Worm (Caenorhabditis elegans) whole organism, mixed stage, embryonic: Measurements from ENCODE around the gene ges-1.

ENCODE experiments used
- M03D4.4 ChIP-seq: sonication (generic microtip); optimal IDR thresholded peaks from 2 replicates; lab custom pipeline; 2017; ENCODE audit warnings: mild to moderate bottlenecking, missing genetic modification characterization, missing compliant biosample characterization
- bed-3 ChIP-seq: fragments of 200-800 bp; sonication (Bioruptor generic); optimal IDR thresholded peaks from 3 replicates; lab custom pipeline; 2018; ENCODE audit warnings: mild to moderate bottlenecking, missing genetic modification characterization, moderate library complexity, missing compliant biosample characterization
- blmp-1 ChIP-seq: fragments of 150-350 bp; optimal IDR thresholded peaks from 2 replicates; lab custom pipeline; 2014; ENCODE audit warnings: missing biosample characterization, missing genetic modification characterization
- ceh-39 ChIP-seq: fragments of 150-350 bp; optimal IDR thresholded peaks from 2 replicates; lab custom pipeline; 2014; ENCODE audit warnings: missing biosample characterization, missing genetic modification characterization
- ceh-43 ChIP-seq: fragments of 200-800 bp; sonication (Bioruptor generic); optimal IDR thresholded peaks from 2 replicates; lab custom pipeline; 2018; ENCODE audit warnings: mild to moderate bottlenecking, missing genetic modification characterization, moderate library complexity, missing compliant biosample characterization
- ceh-83 ChIP-seq: fragments of 200-800 bp; sonication (Bioruptor generic); optimal IDR thresholded peaks from 2 replicates; lab custom pipeline; 2018; ENCODE audit warnings: mild to moderate bottlenecking, missing genetic modification characterization, missing compliant biosample characterization
- ces-1 ChIP-seq: fragments of 150-350 bp; optimal IDR thresholded peaks from 2 replicates; lab custom pipeline; 2014; ENCODE audit warnings: missing biosample characterization, missing genetic modification reagents, missing genetic modification characterization
- cnd-1 ChIP-seq: fragments of 200-800 bp; sonication (Bioruptor generic); optimal IDR thresholded peaks from 2 replicates; lab custom pipeline; 2018; ENCODE audit warnings: mild to moderate bottlenecking, missing genetic modification characterization, missing compliant biosample characterization
- drap-1 ChIP-seq: fragments of 200-800 bp; sonication (Bioruptor generic); optimal IDR thresholded peaks from 3 replicates; lab custom pipeline; 2018; ENCODE audit warnings: mild to moderate bottlenecking, missing genetic modification characterization, missing compliant biosample characterization
- elt-1 ChIP-seq: sonication (generic microtip); optimal IDR thresholded peaks from 2 replicates; lab custom pipeline; 2017; ENCODE audit warnings: missing genetic modification characterization, mild to moderate bottlenecking, missing compliant biosample characterization, antibody characterized with exemption, moderate library complexity, borderline replicate concordance; ENCODE audit not compliant: insufficient read depth
- elt-3 ChIP-seq: fragments of 150-350 bp; optimal IDR thresholded peaks from 2 replicates; lab custom pipeline; 2014; ENCODE audit warnings: missing biosample characterization, missing genetic modification characterization
- flh-1 ChIP-seq: fragments of 200-800 bp; sonication (Bioruptor generic); optimal IDR thresholded peaks from 2 replicates; lab custom pipeline; 2018; ENCODE audit warnings: mild to moderate bottlenecking, missing genetic modification characterization, moderate library complexity, missing compliant biosample characterization
- ham-2 ChIP-seq: fragments of 200-800 bp; sonication (Bioruptor generic); optimal IDR thresholded peaks from 2 replicates; lab custom pipeline; 2018; ENCODE audit warnings: mild to moderate bottlenecking, missing genetic modification characterization, missing compliant biosample characterization
- hlh-1 ChIP-seq: fragments of 150-350 bp; optimal IDR thresholded peaks from 2 replicates; lab custom pipeline; 2014; ENCODE audit warnings: missing biosample characterization, missing genetic modification reagents, missing genetic modification characterization
- lin-32 ChIP-seq: fragments of 200-800 bp; sonication (Bioruptor generic); optimal IDR thresholded peaks from 2 replicates; lab custom pipeline; 2018; ENCODE audit warnings: mild to moderate bottlenecking, missing genetic modification characterization, missing compliant biosample characterization
- lsy-2 ChIP-seq: fragments of 150-350 bp; optimal IDR thresholded peaks from 2 replicates; lab custom pipeline; 2014; ENCODE audit warnings: missing biosample characterization, missing genetic modification characterization
- mab-5 ChIP-seq: fragments of 150-350 bp; optimal IDR thresholded peaks from 2 replicates; lab custom pipeline; 2014; ENCODE audit warnings: missing biosample characterization, missing genetic modification characterization
- mep-1 ChIP-seq: fragments of 150-350 bp; optimal IDR thresholded peaks from 2 replicates; lab custom pipeline; 2017; ENCODE audit warnings: missing biosample characterization, missing genetic modification reagents, missing genetic modification characterization, inconsistent platforms
- mls-2 ChIP-seq: sonication (generic microtip); optimal IDR thresholded peaks from 2 replicates; lab custom pipeline; 2016; ENCODE audit warnings: mild to moderate bottlenecking, missing genetic modification characterization, moderate library complexity, missing compliant biosample characterization
- nhr-2 ChIP-seq: fragments of 150-350 bp; optimal IDR thresholded peaks from 2 replicates; lab custom pipeline; 2014; ENCODE audit warnings: missing biosample characterization, missing genetic modification characterization
- nhr-237 ChIP-seq: fragments of 150-350 bp; optimal IDR thresholded peaks from 2 replicates; lab custom pipeline; 2014; ENCODE audit warnings: missing biosample characterization, missing genetic modification characterization
- nhr-28 ChIP-seq: fragments of 150-350 bp; optimal IDR thresholded peaks from 2 replicates; lab custom pipeline; 2014; ENCODE audit warnings: missing biosample characterization, missing genetic modification characterization
- nhr-76 ChIP-seq: sonication (generic microtip); optimal IDR thresholded peaks from 2 replicates; lab custom pipeline; 2017; ENCODE audit warnings: missing biosample characterization, missing genetic modification characterization
- pha-4 ChIP-seq: fragments of 150-350 bp; optimal IDR thresholded peaks from 2 replicates; lab custom pipeline; 2018; ENCODE audit warnings: missing biosample characterization, missing genetic modification reagents, missing genetic modification characterization
- sem-2 ChIP-seq: fragments of 200-800 bp; sonication (Bioruptor generic); optimal IDR thresholded peaks from 2 replicates; lab custom pipeline; 2018; ENCODE audit warnings: mild to moderate bottlenecking, missing genetic modification characterization, missing compliant biosample characterization
- snpc-4 ChIP-seq: fragments of 150-350 bp; optimal IDR thresholded peaks from 2 replicates; lab custom pipeline; 2014; ENCODE audit warnings: missing biosample characterization, missing genetic modification characterization
- sptf-1 ChIP-seq: sonication (generic microtip); optimal IDR thresholded peaks from 2 replicates; lab custom pipeline; 2017; ENCODE audit warnings: mild to moderate bottlenecking, missing genetic modification characterization, moderate library complexity, missing compliant biosample characterization
- tbx-8 ChIP-seq: fragments of 200-800 bp; sonication (Bioruptor generic); optimal IDR thresholded peaks from 2 replicates; lab custom pipeline; 2018; ENCODE audit warnings: mild to moderate bottlenecking, missing genetic modification characterization, moderate library complexity, missing compliant biosample characterization
- unc-120 ChIP-seq: sonication (generic microtip); optimal IDR thresholded peaks from 2 replicates; lab custom pipeline; 2017; ENCODE audit warnings: missing genetic modification characterization, missing compliant biosample characterization; ENCODE audit not compliant: poor library complexity, severe bottlenecking
- unc-39 ChIP-seq: fragments of 150-350 bp; optimal IDR thresholded peaks from 2 replicates; lab custom pipeline; 2014; ENCODE audit warnings: missing biosample characterization, missing genetic modification characterization
- unc-62 ChIP-seq: fragments of 150-350 bp; optimal IDR thresholded peaks from 2 replicates; lab custom pipeline; 2014; ENCODE audit warnings: missing biosample characterization, missing genetic modification reagents, missing genetic modification characterization
- zip-8 ChIP-seq: fragments of 150-350 bp; optimal IDR thresholded peaks from 2 replicates; lab custom pipeline; 2014; ENCODE audit warnings: missing biosample characterization, missing genetic modification characterization
- ztf-11 ChIP-seq: fragments of 150-350 bp; optimal IDR thresholded peaks from 2 replicates; lab custom pipeline; 2014; ENCODE audit warnings: missing biosample characterization, missing genetic modification characterization

Gene ges-1

ce11 chrV:1464543-1465040, 32.7 kb upstream of the ges-1 start, which contains the start of the genes fpn-1.2 and pqn-54:
Gene fpn-1.2 (minus strand): TSS chrV:1464699.
Gene pqn-54 (plus strand): TSS chrV:1464990.
- TF ChIP-seq unc-62 (GFP tag; lab: Kevin White, UChicago) (no peak), sptf-1 (tag; lab: Kevin White, UChicago) (no peak), tbx-8 (GFP tag; lab: Kevin White, UChicago) (no peak), elt-1 (tag; lab: Kevin White, UChicago) (no peak), M03D4.4 (tag; lab: Kevin White, UChicago) (no peak), nhr-76 (no peak), zip-8 (tag; lab: Kevin White, UChicago) (no peak), ham-2 (GFP tag; lab: Kevin White, UChicago) (no peak), lsy-2 (tag; lab: Kevin White, UChicago) (no peak), lin-32 (no peak), mep-1 (no peak), mab-5 (tag; lab: Kevin White, UChicago) (no peak), ces-1 (GFP tag; lab: Kevin White, UChicago) (no peak), cnd-1 (tag; lab: Kevin White, UChicago) (no peak), unc-39 (tag; lab: Kevin White, UChicago) (no peak), nhr-237 (tag; lab: Kevin White, UChicago) (no peak), unc-120 (no peak)

ce11 chrV:1460069-1460468, 28.1 kb upstream of the ges-1 start, which contains the start of gene hacd-1:
Gene hacd-1 (plus strand): TSS chrV:1460369.
- TF ChIP-seq hlh-1 (no peak), mep-1 (no peak), tbx-8 (GFP tag; lab: Kevin White, UChicago) (no peak), snpc-4 (no peak), elt-3 (no peak), sptf-1 (tag; lab: Kevin White, UChicago) (no peak), unc-39 (tag; lab: Kevin White, UChicago) (no peak), lsy-2 (tag; lab: Kevin White, UChicago) (no peak)
- TF ChIP-seq, all 35 proteins: peak for 0

- TF ChIP-seq elt-3 (no peak), zip-8 (tag; lab: Kevin White, UChicago) (no peak), lin-32 (no peak), mep-1 (no peak), ceh-83 (GFP tag; lab: Kevin White, UChicago) (no peak), unc-39 (tag; lab: Kevin White, UChicago) (no peak), ces-1 (GFP tag; lab: Kevin White, UChicago) (no peak), lsy-2 (tag; lab: Kevin White, UChicago) (no peak), tbx-8 (GFP tag; lab: Kevin White, UChicago) (no peak), sptf-1 (tag; lab: Kevin White, UChicago) (no peak), pha-4 (tag; lab: Kevin White, UChicago) (no peak), flh-1 (GFP tag; lab: Kevin White, UChicago) (no peak), drap-1 (GFP tag; lab: Kevin White, UChicago) (no peak), snpc-4 (no peak), hlh-1 (no peak), nhr-2 (tag; lab: Kevin White, UChicago) (no peak), bed-3 (GFP tag; lab: Kevin White, UChicago) (no peak), mls-2 (no peak)
These were observed 27.5 kb upstream of the ges-1 start for ce11 chrV:1459374-1459926.

- TF ChIP-seq nhr-237 (tag; lab: Kevin White, UChicago) (no peak), blmp-1 (tag; lab: Kevin White, UChicago) (no peak), ztf-11 (no peak), elt-3 (no peak), nhr-28 (no peak), unc-39 (tag; lab: Kevin White, UChicago) (no peak), ceh-39 (tag; lab: Kevin White, UChicago) (no peak), ceh-83 (GFP tag; lab: Kevin White, UChicago) (no peak), nhr-2 (tag; lab: Kevin White, UChicago) (no peak), pha-4 (tag; lab: Kevin White, UChicago) (no peak), sem-2 (no peak), ceh-43 (GFP tag; lab: Kevin White, UChicago) (no peak), tbx-8 (GFP tag; lab: Kevin White, UChicago) (no peak), M03D4.4 (tag; lab: Kevin White, UChicago) (no peak), lin-32 (no peak)
These were observed 24.7 kb upstream of the ges-1 start for ce11 chrV:1456614-1457013.
